Worm (Caenorhabditis elegans): ENCODE measurements around the gene adm-2.

Gene adm-2

ce11 chrX:13687655-13688054 is at the start of gene adm-2:
adm-2 (plus strand) TSS chrX:13687955.
- TF ChIP-seq klf-2 (GFP tag; conservative IDR thresholded peaks at IDR 0.05) (no peak), ztf-29 (GFP tag; IDR thresholded peaks at IDR 0.05) (no peak), cog-1 (tag; optimal IDR thresholded peaks at IDR 0.05) (no peak), ref-1 (GFP tag; conservative IDR thresholded peaks at IDR 0.05) (no peak), T22C8.4 (GFP tag; IDR thresholded peaks at IDR 0.05) (no peak), ztf-23 (GFP tag; IDR thresholded peaks at IDR 0.05) (no peak), flt-1 (GFP tag; IDR thresholded peaks at IDR 0.05) (no peak), tab-1 (GFP tag; IDR thresholded peaks at IDR 0.05) (no peak), med-1 (GFP tag; optimal IDR thresholded peaks at IDR 0.05; ENCODE audit: insufficient read depth) (no peak)

DNA sequence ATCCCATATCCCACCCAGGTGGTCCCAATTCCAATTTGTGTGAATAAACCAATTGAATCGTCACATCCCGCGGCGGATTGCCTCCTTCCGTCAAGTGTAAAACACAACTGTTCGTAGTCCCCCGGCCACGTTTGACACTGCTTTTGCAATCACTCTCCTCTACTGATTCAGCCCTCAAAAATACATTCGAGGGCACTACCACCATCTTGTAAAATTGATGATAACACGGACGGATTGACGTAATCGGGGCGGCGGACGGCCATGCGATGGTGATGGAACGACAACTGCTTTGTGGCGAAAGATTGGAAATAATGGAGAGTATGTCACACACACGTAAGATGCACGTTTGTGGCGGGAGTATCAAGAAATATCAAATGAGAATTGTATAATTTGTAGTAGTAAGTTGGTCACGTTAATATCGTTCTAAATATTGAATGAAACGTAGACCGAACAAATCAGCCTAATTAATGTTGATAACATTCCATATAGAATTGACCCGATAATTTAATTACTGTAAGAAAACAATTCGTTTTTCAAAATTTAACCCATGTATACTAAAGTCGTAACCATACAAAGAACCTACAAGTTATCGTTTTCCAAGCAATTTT is 49.3 kb upstream of the adm-2 start:
- TF ChIP-seq cog-1 (tag; optimal IDR thresholded peaks at IDR 0.05) (no peak), ref-1 (GFP tag; conservative IDR thresholded peaks at IDR 0.05) (no peak), flt-1 (GFP tag; IDR thresholded peaks at IDR 0.05) (no peak), tab-1 (GFP tag; IDR thresholded peaks at IDR 0.05) (no peak), ztf-29 (GFP tag; IDR thresholded peaks at IDR 0.05) (no peak)

ce11 chrX:13639577-13639976 is 48.2 kb upstream of the adm-2 start, which contains the start of gene twk-20:
twk-20 (plus strand) TSS chrX:13639877.
- TF ChIP-seq med-1 (GFP tag; optimal IDR thresholded peaks at IDR 0.05; ENCODE audit: insufficient read depth) (no peak), cog-1 (tag; optimal IDR thresholded peaks at IDR 0.05) (no peak), ztf-29 (GFP tag; IDR thresholded peaks at IDR 0.05) (no peak), klf-2 (GFP tag; conservative IDR thresholded peaks at IDR 0.05) (no peak), flt-1 (GFP tag; IDR thresholded peaks at IDR 0.05) (no peak), T22C8.4 (GFP tag; IDR thresholded peaks at IDR 0.05) (no peak), tab-1 (GFP tag; IDR thresholded peaks at IDR 0.05) (no peak), ztf-23 (GFP tag; IDR thresholded peaks at IDR 0.05) (no peak), ref-1 (GFP tag; conservative IDR thresholded peaks at IDR 0.05) (no peak)

DNA sequence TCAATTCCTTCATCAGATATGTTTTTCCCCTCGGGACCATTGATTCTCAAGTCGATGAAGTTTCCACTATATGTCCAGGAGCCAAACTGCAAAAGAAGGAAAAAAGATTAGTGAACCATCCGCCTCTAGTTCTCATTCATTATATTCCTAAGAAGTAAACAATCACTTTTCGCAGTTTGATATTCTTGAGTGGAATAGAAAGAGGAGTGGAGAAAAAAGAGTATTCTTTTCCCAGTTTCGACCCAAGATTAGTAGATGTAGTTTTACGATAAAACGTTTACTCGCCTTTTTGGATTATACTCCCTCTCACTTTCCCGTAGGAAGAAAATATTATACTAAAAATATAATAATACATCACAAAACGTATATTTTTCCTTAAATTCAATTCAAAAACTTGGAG is 42.9 kb upstream of the adm-2 start:
- TF ChIP-seq cog-1 (tag; optimal IDR thresholded peaks at IDR 0.05) (no peak), klf-2 (GFP tag; conservative IDR thresholded peaks at IDR 0.05) (no peak), tab-1 (GFP tag; IDR thresholded peaks at IDR 0.05) (no peak), ztf-23 (GFP tag; IDR thresholded peaks at IDR 0.05) (no peak), ref-1 (GFP tag; conservative IDR thresholded peaks at IDR 0.05) (no peak), flt-1 (GFP tag; IDR thresholded peaks at IDR 0.05) (no peak)

DNA sequence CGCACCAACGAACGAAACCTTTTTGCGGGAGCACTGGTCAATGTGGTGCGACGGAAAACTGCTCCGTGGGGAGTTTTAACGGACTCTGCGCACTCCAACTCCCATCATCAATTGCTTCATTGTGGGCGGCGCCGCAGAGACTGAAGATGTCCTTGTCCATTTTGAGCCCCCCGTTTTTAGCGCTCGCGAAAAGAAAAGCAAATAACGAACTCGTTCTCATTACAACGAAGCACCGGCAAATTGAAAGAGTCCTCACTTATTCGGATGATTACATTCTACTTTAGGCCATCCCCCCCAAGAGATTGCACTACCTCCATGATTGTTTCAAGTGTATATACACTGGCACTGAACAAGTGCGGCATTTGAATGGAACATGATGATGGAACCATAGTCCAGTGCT is 41.0 kb upstream of the adm-2 start, which contains the start of gene acr-9:
acr-9 (minus strand) TSS at position 101 of the 400 bp plus-strand sequence.
- TF ChIP-seq ztf-29 (GFP tag; IDR thresholded peaks at IDR 0.05), result no peak
- no peak for TF ChIP-seq flt-1 (GFP tag; IDR thresholded peaks at IDR 0.05)
- TF ChIP-seq cog-1 (tag; optimal IDR thresholded peaks at IDR 0.05), result no peak
- no peak for TF ChIP-seq tab-1 (GFP tag; IDR thresholded peaks at IDR 0.05)
- TF ChIP-seq med-1 (GFP tag; optimal IDR thresholded peaks at IDR 0.05; ENCODE audit: insufficient read depth), result no peak
- TF ChIP-seq ztf-23 (GFP tag; IDR thresholded peaks at IDR 0.05), result no peak
- TF ChIP-seq T22C8.4 (GFP tag; IDR thresholded peaks at IDR 0.05), result no peak
- TF ChIP-seq ref-1 (GFP tag; conservative IDR thresholded peaks at IDR 0.05), result no peak
- TF ChIP-seq klf-2 (GFP tag; conservative IDR thresholded peaks at IDR 0.05), result no peak

- no peak for TF ChIP-seq ref-1 (GFP tag; conservative IDR thresholded peaks at IDR 0.05)
- TF ChIP-seq flt-1 (GFP tag; IDR thresholded peaks at IDR 0.05), result no peak
- no peak for TF ChIP-seq med-1 (GFP tag; optimal IDR thresholded peaks at IDR 0.05; ENCODE audit: insufficient read depth)
- no peak for TF ChIP-seq cog-1 (tag; optimal IDR thresholded peaks at IDR 0.05)
- TF ChIP-seq tab-1 (GFP tag; IDR thresholded peaks at IDR 0.05), result no peak
- no peak for TF ChIP-seq klf-2 (GFP tag; conservative IDR thresholded peaks at IDR 0.05)
- TF ChIP-seq T22C8.4 (GFP tag; IDR thresholded peaks at IDR 0.05), result no peak
- no peak for TF ChIP-seq ztf-29 (GFP tag; IDR thresholded peaks at IDR 0.05)
- TF ChIP-seq ztf-23 (GFP tag; IDR thresholded peaks at IDR 0.05), result no peak
These were observed 40.5 kb upstream of the adm-2 start, which contains the start of gene C40C9.3 for ce11 chrX:13647305-13647704. C40C9.3 (plus strand) TSS chrX:13647605.

DNA sequence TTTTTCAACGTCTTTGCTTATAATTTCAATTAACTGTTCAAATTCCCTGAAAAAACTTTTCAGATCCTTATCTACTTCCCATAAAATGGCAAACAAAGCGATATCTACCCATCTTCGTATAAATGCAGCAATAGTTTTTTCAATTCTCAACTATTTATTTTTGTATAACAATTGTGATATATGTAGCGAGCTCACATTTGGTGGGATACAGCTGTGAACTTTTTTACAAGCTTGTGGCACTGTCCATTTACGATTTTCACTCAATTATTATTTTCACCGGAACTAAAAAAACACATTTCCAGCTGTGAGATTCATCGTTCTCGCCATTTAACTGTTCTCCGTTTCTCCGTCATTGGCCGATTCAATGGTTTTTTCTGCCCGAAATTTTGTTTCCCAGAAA is 37.0 kb upstream of the adm-2 start, which contains the start of gene C40C9.4:
C40C9.4 (plus strand) TSS at position 301 of the 400 bp plus-strand sequence.
- TF ChIP-seq cog-1 (tag; optimal IDR thresholded peaks at IDR 0.05), result no peak
- no peak for TF ChIP-seq klf-2 (GFP tag; conservative IDR thresholded peaks at IDR 0.05)
- no peak for TF ChIP-seq T22C8.4 (GFP tag; IDR thresholded peaks at IDR 0.05)
- no peak for TF ChIP-seq tab-1 (GFP tag; IDR thresholded peaks at IDR 0.05)
- no peak for TF ChIP-seq ztf-29 (GFP tag; IDR thresholded peaks at IDR 0.05)
- TF ChIP-seq ref-1 (GFP tag; conservative IDR thresholded peaks at IDR 0.05), result no peak
- TF ChIP-seq ztf-23 (GFP tag; IDR thresholded peaks at IDR 0.05), result no peak
- TF ChIP-seq flt-1 (GFP tag; IDR thresholded peaks at IDR 0.05), result no peak
- TF ChIP-seq med-1 (GFP tag; optimal IDR thresholded peaks at IDR 0.05; ENCODE audit: insufficient read depth), result no peak

ce11 chrX:13653573-13653972 is 34.2 kb upstream of the adm-2 start:
- TF ChIP-seq cog-1 (tag; optimal IDR thresholded peaks at IDR 0.05), result no peak
- TF ChIP-seq ztf-29 (GFP tag; IDR thresholded peaks at IDR 0.05), result 0 out of 2 replicates have a peak, but pooled peaks have one; percentile 34
- no peak for TF ChIP-seq T22C8.4 (GFP tag; IDR thresholded peaks at IDR 0.05)
- peak; percentile 60; the same call in 1 of the 2 replicates for TF ChIP-seq ref-1 (GFP tag; conservative IDR thresholded peaks at IDR 0.05)
- TF ChIP-seq ztf-23 (GFP tag; IDR thresholded peaks at IDR 0.05), result peak; percentile 66; the same call in 1 of the 2 replicates
- peak; percentile 78 for TF ChIP-seq tab-1 (GFP tag; IDR thresholded peaks at IDR 0.05)
- TF ChIP-seq klf-2 (GFP tag; conservative IDR thresholded peaks at IDR 0.05), result peak; percentile 42; the same call in 1 of the 2 replicates
- peak; percentile 88 for TF ChIP-seq flt-1 (GFP tag; IDR thresholded peaks at IDR 0.05)
- TF ChIP-seq med-1 (GFP tag; optimal IDR thresholded peaks at IDR 0.05; ENCODE audit: insufficient read depth), result no peak

DNA sequence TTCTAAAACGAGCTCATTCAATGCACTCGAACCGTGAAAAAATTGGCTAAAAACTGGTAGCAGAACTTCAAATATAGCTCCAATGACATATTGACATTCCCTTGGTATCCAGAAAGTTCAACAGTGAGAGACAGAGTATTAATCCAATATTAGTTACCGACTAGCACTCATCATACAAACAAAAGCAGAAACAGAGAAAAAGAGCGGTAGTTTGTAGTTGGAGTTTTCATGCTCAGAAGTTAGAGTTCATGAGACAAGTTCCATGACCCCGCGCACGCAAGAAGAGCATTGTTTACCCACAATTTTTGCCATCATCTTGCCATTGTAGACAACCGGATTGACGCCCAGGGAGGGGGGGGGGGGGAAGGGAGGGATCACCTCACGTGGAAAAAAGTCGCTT is 33.5 kb upstream of the adm-2 start:
- no peak for TF ChIP-seq ztf-29 (GFP tag; IDR thresholded peaks at IDR 0.05)
- TF ChIP-seq flt-1 (GFP tag; IDR thresholded peaks at IDR 0.05), result no peak
- no peak for TF ChIP-seq cog-1 (tag; optimal IDR thresholded peaks at IDR 0.05)
- no peak for TF ChIP-seq klf-2 (GFP tag; conservative IDR thresholded peaks at IDR 0.05)
- no peak for TF ChIP-seq tab-1 (GFP tag; IDR thresholded peaks at IDR 0.05)
- no peak for TF ChIP-seq ztf-23 (GFP tag; IDR thresholded peaks at IDR 0.05)
- no peak for TF ChIP-seq T22C8.4 (GFP tag; IDR thresholded peaks at IDR 0.05)
- no peak for TF ChIP-seq ref-1 (GFP tag; conservative IDR thresholded peaks at IDR 0.05)
- TF ChIP-seq med-1 (GFP tag; optimal IDR thresholded peaks at IDR 0.05; ENCODE audit: insufficient read depth), result no peak

Measured in whole organism, midembryonic.